Worm (Caenorhabditis elegans) whole organism, L1 larva: ENCODE data around the gene F26D2.14.

Experiments
- blmp-1 ChIP-seq: fragments of 150-350 bp; optimal IDR thresholded peaks from 2 replicates; lab custom pipeline; 2014; ENCODE audit warnings: missing biosample characterization, missing genetic modification characterization
- ets-5 ChIP-seq: fragments of 200-800 bp; sonication (Bioruptor generic); IDR thresholded peaks from 2 replicates; pipeline ENCODE4 v1.3.6; 2022; ENCODE audit warnings: missing genetic modification characterization, missing compliant biosample characterization
- fkh-10 ChIP-seq: sonication (generic microtip); optimal IDR thresholded peaks from 2 replicates; lab custom pipeline; 2017; ENCODE audit warnings: missing biosample characterization, missing genetic modification reagents, missing genetic modification characterization
- hlh-4 ChIP-seq: sonication (generic microtip); optimal IDR thresholded peaks from 2 replicates; lab custom pipeline; 2016; ENCODE audit warnings: mild to moderate bottlenecking, missing genetic modification characterization, missing compliant biosample characterization
- nhr-28 ChIP-seq: fragments of 150-350 bp; optimal IDR thresholded peaks from 2 replicates; lab custom pipeline; 2014; ENCODE audit warnings: missing biosample characterization, missing genetic modification characterization
- snu-23 ChIP-seq: sonication (generic microtip); optimal IDR thresholded peaks from 2 replicates; lab custom pipeline; 2016; ENCODE audit warnings: missing genetic modification characterization, missing compliant biosample characterization
- sptf-1 ChIP-seq: fragments of 150-350 bp; optimal IDR thresholded peaks from 2 replicates; lab custom pipeline; 2014; ENCODE audit warnings: missing biosample characterization, missing genetic modification characterization
- sup-37 ChIP-seq: fragments of 200-800 bp; sonication (Bioruptor generic); optimal IDR thresholded peaks from 2 replicates; lab custom pipeline; 2018; ENCODE audit warnings: mild to moderate bottlenecking, missing genetic modification characterization, missing compliant biosample characterization
- unc-62 ChIP-seq: fragments of 150-350 bp; optimal IDR thresholded peaks from 2 replicates; lab custom pipeline; 2014; ENCODE audit warnings: missing biosample characterization, missing genetic modification reagents, missing genetic modification characterization
- xbp-1 ChIP-seq: sonication (generic microtip); optimal IDR thresholded peaks from 2 replicates; lab custom pipeline; 2016; ENCODE audit warnings: missing genetic modification characterization, missing compliant biosample characterization

ce11 chrV:16480919-16481630 lies 45.4 kb downstream of the F26D2.14 start, which contains the start of the genes F57E7.4 and spig-6:
- TF ChIP-seq snu-23 (GFP tag; lab: Kevin White, UChicago), result no peak
- no peak for TF ChIP-seq blmp-1 (tag; lab: Kevin White, UChicago)
- no peak for TF ChIP-seq hlh-4 (tag; lab: Kevin White, UChicago)
- no peak for TF ChIP-seq nhr-28 (tag; lab: Kevin White, UChicago)
- no peak for TF ChIP-seq ets-5
- no peak for TF ChIP-seq fkh-10 (GFP tag; lab: Kevin White, UChicago)
- TF ChIP-seq sptf-1 (tag; lab: Kevin White, UChicago), result no peak
- TF ChIP-seq unc-62 (GFP tag; lab: Kevin White, UChicago), result no peak
- no peak for TF ChIP-seq xbp-1 (tag; lab: Kevin White, UChicago)
- TF ChIP-seq sup-37, result no peak
